Fruit fly (Drosophila melanogaster) whole organism, wandering third instar larva: ENCODE results near the gene CG33630.

Experiments used
- Abd-B ChIP-seq: fragments of >200 bp; optimal IDR thresholded peaks from 2 replicates; lab custom pipeline; 2017; ENCODE audit warnings: missing biosample characterization, missing genetic modification characterization
- CG32264 ChIP-seq: fragments of 200-800 bp; sonication (Bioruptor generic); optimal IDR thresholded peaks from 2 replicates; lab custom pipeline; 2016; ENCODE audit warnings: missing biosample characterization, missing genetic modification characterization
- CG9705 ChIP-seq: fragments of 200-800 bp; sonication (Bioruptor generic); optimal IDR thresholded peaks from 2 replicates; lab custom pipeline; 2018; ENCODE audit warnings: missing biosample characterization, mild to moderate bottlenecking, missing genetic modification characterization
- CrebA ChIP-seq: fragments of 200-800 bp; sonication (Bioruptor generic); optimal IDR thresholded peaks from 2 replicates; lab custom pipeline; 2016; ENCODE audit warnings: missing biosample characterization, mild to moderate bottlenecking, missing genetic modification characterization, borderline replicate concordance
- Dfd ChIP-seq: fragments of >200 bp; optimal IDR thresholded peaks from 2 replicates; lab custom pipeline; 2017; ENCODE audit warnings: missing biosample characterization, missing genetic modification characterization
- Dif ChIP-seq: fragments of 200-275, 200-300 bp; sonication (Bioruptor generic); optimal IDR thresholded peaks from 2 replicates; lab custom pipeline; 2018; ENCODE audit warnings: missing biosample characterization, missing genetic modification characterization; ENCODE audit not compliant: partially characterized antibody
- GATAd ChIP-seq: sonication (Bioruptor generic); optimal IDR thresholded peaks from 2 replicates; lab custom pipeline; 2016; ENCODE audit warnings: missing biosample characterization, missing genetic modification characterization
- HLH106 ChIP-seq: fragments of 200-800 bp; optimal IDR thresholded peaks from 3 replicates; lab custom pipeline; 2019; ENCODE audit warnings: missing biosample characterization, mild to moderate bottlenecking, missing genetic modification characterization, moderate library complexity
- Hnf4 ChIP-seq: fragments of 200-800 bp; sonication (Bioruptor generic); optimal IDR thresholded peaks from 2 replicates; lab custom pipeline; 2016; ENCODE audit warnings: missing biosample characterization, mild to moderate bottlenecking, missing genetic modification characterization
- Hr78 ChIP-seq: fragments of >200 bp; optimal IDR thresholded peaks from 2 replicates; lab custom pipeline; 2017; ENCODE audit warnings: missing biosample characterization, missing genetic modification characterization
- Hr83 ChIP-seq: fragments of 200-300 bp; sonication (Bioruptor generic); optimal IDR thresholded peaks from 2 replicates; lab custom pipeline; 2016; ENCODE audit warnings: missing biosample characterization, mild to moderate bottlenecking, missing genetic modification characterization, moderate library complexity; ENCODE audit not compliant: poor library complexity, severe bottlenecking
- Jra ChIP-seq: sonication (Bioruptor generic); optimal IDR thresholded peaks from 2 replicates; lab custom pipeline; 2016; ENCODE audit warnings: missing biosample characterization, missing genetic modification characterization
- Mio ChIP-seq: sonication (Bioruptor generic); optimal IDR thresholded peaks from 2 replicates; lab custom pipeline; 2016; ENCODE audit warnings: missing biosample characterization, missing genetic modification characterization
- Myc ChIP-seq: fragments of >200 bp; optimal IDR thresholded peaks from 2 replicates; lab custom pipeline; 2017
- N ChIP-seq: fragments of >200 bp; optimal IDR thresholded peaks from 2 replicates; lab custom pipeline; 2018; ENCODE audit warnings: missing biosample characterization, missing external identifiers, missing genetic modification characterization
- OdsH ChIP-seq: fragments of 200-800 bp; sonication (Bioruptor generic); optimal IDR thresholded peaks from 2 replicates; lab custom pipeline; 2016; ENCODE audit warnings: missing biosample characterization, mild to moderate bottlenecking, missing genetic modification characterization
- Rel ChIP-seq, 2 experiments: fragments of 200-800 bp; sonication (Bioruptor generic) in 1 of 2; optimal IDR thresholded peaks; 2 replicates in 1 of 2; 3 replicates in 1 of 2; lab custom pipeline; 2016 to 2019; ENCODE audit warnings: mild to moderate bottlenecking in 2 of 2, missing biosample characterization in 2 of 2, missing genetic modification characterization in 2 of 2, moderate library complexity in 1 of 2
- Sp1 ChIP-seq: fragments of 200-800 bp; sonication (Bioruptor generic); optimal IDR thresholded peaks from 3 replicates; lab custom pipeline; 2019; ENCODE audit warnings: missing biosample characterization, mild to moderate bottlenecking, missing genetic modification characterization, moderate library complexity
- Vsx2 ChIP-seq: fragments of 200-300, 225-300 bp; sonication (Bioruptor generic); optimal IDR thresholded peaks from 2 replicates; lab custom pipeline; 2018; ENCODE audit warnings: missing biosample characterization, missing genetic modification characterization; ENCODE audit not compliant: partially characterized antibody
- br ChIP-seq: fragments of 200-800 bp; sonication (Bioruptor generic); optimal IDR thresholded peaks from 2 replicates; lab custom pipeline; 2016; ENCODE audit warnings: missing biosample characterization, missing genetic modification characterization
- brk ChIP-seq: fragments of 200-800 bp; sonication (Bioruptor generic); optimal IDR thresholded peaks from 2 replicates; lab custom pipeline; 2016; ENCODE audit warnings: missing biosample characterization, mild to moderate bottlenecking, missing genetic modification characterization
- dl ChIP-seq, 2 experiments: fragments of 175-275, 200-275 bp in 1 of 2; fragments of 200-275 bp in 1 of 2; sonication (Bioruptor generic); optimal IDR thresholded peaks; lab custom pipeline; 2018; ENCODE audit warnings: mild to moderate bottlenecking in 2 of 2, missing biosample characterization in 2 of 2, missing genetic modification characterization in 2 of 2, moderate library complexity in 2 of 2; ENCODE audit not compliant: partially characterized antibody in 2 of 2, insufficient read depth in 1 of 2
- dmrt93B ChIP-seq: fragments of 200-800 bp; sonication (Bioruptor generic); optimal IDR thresholded peaks from 2 replicates; lab custom pipeline; 2018; ENCODE audit warnings: missing biosample characterization, mild to moderate bottlenecking, missing genetic modification characterization
- dsf ChIP-seq: sonication (Bioruptor generic); optimal IDR thresholded peaks from 2 replicates; lab custom pipeline; 2016; ENCODE audit warnings: missing biosample characterization, missing genetic modification characterization, borderline replicate concordance
- ey ChIP-seq: fragments of 200-800 bp; sonication (Bioruptor generic); optimal IDR thresholded peaks from 2 replicates; lab custom pipeline; 2016; ENCODE audit warnings: missing biosample characterization, missing genetic modification characterization
- foxo ChIP-seq, 2 experiments: fragments of 200-800 bp; sonication (Bioruptor generic); optimal IDR thresholded peaks; 2 replicates in 1 of 2; 3 replicates in 1 of 2; lab custom pipeline; 2016 to 2017; ENCODE audit warnings: missing biosample characterization in 2 of 2, missing genetic modification characterization in 2 of 2
- fru ChIP-seq: fragments of 200-800 bp; sonication (Bioruptor generic); optimal IDR thresholded peaks from 3 replicates; lab custom pipeline; 2016; ENCODE audit warnings: missing biosample characterization, mild to moderate bottlenecking, missing genetic modification characterization
- h ChIP-seq: fragments of 200-800 bp; sonication (Bioruptor generic); optimal IDR thresholded peaks from 3 replicates; lab custom pipeline; 2016; ENCODE audit warnings: missing biosample characterization, mild to moderate bottlenecking, missing genetic modification characterization
- jim ChIP-seq: fragments of 175-275, 200-325 bp; sonication (Bioruptor generic); optimal IDR thresholded peaks from 2 replicates; lab custom pipeline; 2016; ENCODE audit warnings: missing biosample characterization, mild to moderate bottlenecking, missing genetic modification characterization
- lola ChIP-seq: fragments of >200 bp; optimal IDR thresholded peaks from 2 replicates; lab custom pipeline; 2017; ENCODE audit warnings: missing biosample characterization, missing genetic modification characterization
- pan ChIP-seq: fragments of >200 bp; optimal IDR thresholded peaks from 2 replicates; lab custom pipeline; 2017
- psq ChIP-seq: fragments of 200-800 bp; sonication (Bioruptor generic); optimal IDR thresholded peaks from 3 replicates; lab custom pipeline; 2017; ENCODE audit warnings: missing biosample characterization, mild to moderate bottlenecking, missing genetic modification characterization, moderate library complexity
- rgr ChIP-seq: fragments of 200-800 bp; sonication (Bioruptor generic); optimal IDR thresholded peaks from 3 replicates; lab custom pipeline; 2016; ENCODE audit warnings: missing biosample characterization, mild to moderate bottlenecking, missing genetic modification characterization
- sage ChIP-seq: fragments of 200-800 bp; sonication (Bioruptor generic); optimal IDR thresholded peaks from 2 replicates; lab custom pipeline; 2016; ENCODE audit warnings: missing biosample characterization, mild to moderate bottlenecking, missing genetic modification characterization
- sv ChIP-seq: fragments of 200-800 bp; sonication (Bioruptor generic); optimal IDR thresholded peaks from 3 replicates; lab custom pipeline; 2016; ENCODE audit warnings: missing biosample characterization, missing genetic modification characterization
- tai ChIP-seq: sonication (Bioruptor generic); optimal IDR thresholded peaks from 2 replicates; lab custom pipeline; 2016; ENCODE audit warnings: missing biosample characterization, missing genetic modification characterization
- usp ChIP-seq: fragments of >200 bp; optimal IDR thresholded peaks from 2 replicates; lab custom pipeline; 2017; ENCODE audit warnings: missing biosample characterization, missing genetic modification characterization
- woc ChIP-seq: sonication (Bioruptor generic); optimal IDR thresholded peaks from 2 replicates; lab custom pipeline; 2016; ENCODE audit warnings: missing biosample characterization, mild to moderate bottlenecking, missing genetic modification characterization

The CG33630 gene

DNA sequence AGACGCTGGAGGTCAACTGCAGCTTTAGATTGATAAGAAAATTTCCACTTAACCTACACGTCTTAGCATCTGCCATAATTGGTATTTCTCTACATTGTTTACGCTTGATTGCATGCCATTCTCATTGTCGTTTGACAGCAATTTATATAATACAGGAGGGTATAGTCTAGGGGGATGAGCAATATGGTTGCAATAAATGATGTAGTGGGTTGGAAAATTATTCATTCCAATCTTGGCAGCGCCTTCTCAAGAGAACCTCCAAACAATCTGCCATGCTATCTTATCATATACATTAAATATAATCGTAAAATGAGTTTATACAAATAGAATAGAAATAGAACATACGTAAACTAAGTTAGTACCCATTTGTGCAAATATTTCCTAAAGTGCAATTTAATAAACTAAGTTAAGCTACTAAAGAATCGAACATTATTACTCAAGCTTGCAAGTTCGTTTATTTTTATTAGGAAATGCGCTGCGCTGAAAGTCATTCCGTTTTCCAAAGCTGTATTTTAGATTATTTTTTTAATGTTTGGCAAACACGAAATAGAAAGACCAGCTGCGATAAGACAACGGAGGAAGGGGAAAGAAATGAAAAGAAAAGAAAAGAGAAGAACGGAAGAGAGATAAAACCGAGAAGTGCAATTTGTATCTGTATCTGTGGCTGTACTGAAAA is 16.2 kb downstream of the CG33630 start:
- TF ChIP-seq dsf = no peak
- no peak for TF ChIP-seq foxo (GFP tag; optimal IDR thresholded peaks at IDR 0.05; lab: Kevin White, UChicago)
- no peak for TF ChIP-seq Myc
- no peak for TF ChIP-seq dl (GFP tag; optimal IDR thresholded peaks at IDR 0.05; lab: Kevin White, UChicago; ENCODE audit: insufficient read depth in 1 of 2, partially characterized antibody in 2 of 2)
- no peak for TF ChIP-seq rgr (GFP tag; lab: Kevin White, UChicago)
- TF ChIP-seq Abd-B = no peak
- no peak for TF ChIP-seq Mio (GFP tag; lab: Kevin White, UChicago)
- no peak for TF ChIP-seq Hr83 (GFP tag; lab: Kevin White, UChicago)
- TF ChIP-seq usp (GFP tag; lab: Kevin White, UChicago) = no peak
- no peak for TF ChIP-seq Jra (GFP tag; lab: Kevin White, UChicago)
- no peak for TF ChIP-seq Hnf4 (GFP tag; lab: Kevin White, UChicago)
- TF ChIP-seq Dfd (GFP tag; lab: Kevin White, UChicago) = no peak
- TF ChIP-seq br (GFP tag; lab: Kevin White, UChicago) = no peak
- TF ChIP-seq sv (GFP tag; lab: Kevin White, UChicago) = no peak
- no peak for TF ChIP-seq lola
- no peak for TF ChIP-seq N (GFP tag; lab: Kevin White, UChicago)
- TF ChIP-seq GATAd (GFP tag; lab: Kevin White, UChicago) = no peak
- TF ChIP-seq fru = no peak
- TF ChIP-seq Dif (GFP tag; lab: Kevin White, UChicago) = no peak

DNA sequence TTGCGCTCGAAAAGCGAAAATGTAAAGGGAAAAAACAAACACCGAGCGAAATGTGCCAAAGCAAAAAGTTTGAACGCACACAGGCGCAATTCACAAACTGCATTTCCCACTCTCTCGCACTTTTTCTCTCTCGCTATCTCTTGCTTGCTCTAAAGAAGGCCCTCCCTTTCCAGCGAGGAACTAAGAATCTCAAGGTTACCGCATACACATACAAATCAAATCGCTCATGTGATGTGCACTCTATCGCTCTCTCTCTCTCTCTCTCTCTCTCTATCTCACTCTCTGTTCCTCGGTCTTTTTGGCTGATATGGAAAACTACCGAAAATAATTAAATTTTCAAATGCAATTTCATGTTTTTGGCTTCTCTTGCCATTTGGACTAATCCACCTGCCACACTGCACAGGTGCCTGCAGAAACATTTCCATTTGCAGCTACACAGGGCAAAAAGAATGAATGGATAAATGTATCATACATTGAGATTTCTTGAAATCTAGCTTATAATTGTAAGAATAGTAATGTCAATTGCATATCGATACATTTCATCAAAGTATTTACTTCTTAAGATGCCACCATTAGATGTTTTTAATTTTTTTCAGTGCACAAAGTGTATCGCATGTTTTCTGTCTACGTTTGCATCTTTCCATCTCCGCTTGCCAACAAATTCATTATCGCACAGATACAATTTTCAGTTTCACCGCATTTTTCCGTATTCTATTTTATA is 17.0 kb downstream of the CG33630 start:
- TF ChIP-seq jim (GFP tag; lab: Kevin White, UChicago) (no peak), br (GFP tag; lab: Kevin White, UChicago) (peak; percentile 52), Dfd (GFP tag; lab: Kevin White, UChicago) (no peak), sage (GFP tag; lab: Kevin White, UChicago) (no peak), pan (lab: Kevin White, UChicago) (no peak), woc (GFP tag; lab: Kevin White, UChicago) (peak; percentile 20), tai (GFP tag; lab: Kevin White, UChicago) (peak; percentile 53), dmrt93B (GFP tag; lab: Kevin White, UChicago) (peak; percentile 11), GATAd (GFP tag; lab: Kevin White, UChicago) (no peak), Mio (GFP tag; lab: Kevin White, UChicago) (no peak), Hr83 (GFP tag; lab: Kevin White, UChicago) (no peak), Jra (GFP tag; lab: Kevin White, UChicago) (peak; percentile 57), CrebA (GFP tag; lab: Kevin White, UChicago) (no peak), usp (GFP tag; lab: Kevin White, UChicago) (no peak), dl (GFP tag; optimal IDR thresholded peaks at IDR 0.05; lab: Kevin White, UChicago; ENCODE audit: insufficient read depth in 1 of 2, partially characterized antibody in 2 of 2) (peak in 1 of 2 experiments; percentile 3), Dif (GFP tag; lab: Kevin White, UChicago) (peak; percentile 32), Sp1 (GFP tag; lab: Kevin White, UChicago) (peak; percentile 43), Myc (no peak), sv (GFP tag; lab: Kevin White, UChicago) (no peak), CG32264 (GFP tag; lab: Kevin White, UChicago) (no peak), Abd-B (no peak), HLH106 (tag; lab: Kevin White, UChicago) (peak; percentile 58), Hr78 (GFP tag; lab: Kevin White, UChicago) (no peak), Vsx2 (GFP tag; lab: Kevin White, UChicago) (no peak), dsf (peak; percentile 29), h (GFP tag; lab: Kevin White, UChicago) (peak; percentile 73), fru (peak; percentile 67), CG9705 (GFP tag; lab: Kevin White, UChicago) (no peak), lola (no peak), Rel (GFP tag; optimal IDR thresholded peaks at IDR 0.05; lab: Kevin White, UChicago) (no peak), Rel (tag; optimal IDR thresholded peaks at IDR 0.05; lab: Kevin White, UChicago) (no peak), Hnf4 (GFP tag; lab: Kevin White, UChicago) (peak; percentile 71), ey (GFP tag; lab: Kevin White, UChicago) (peak; percentile 79), psq (GFP tag; lab: Kevin White, UChicago) (peak; percentile 38), brk (peak; percentile 24), foxo (GFP tag; optimal IDR thresholded peaks at IDR 0.05; lab: Kevin White, UChicago) (peak in 1 of 2 experiments; percentile 75), N (GFP tag; lab: Kevin White, UChicago) (peak; percentile 24), OdsH (GFP tag; lab: Kevin White, UChicago) (peak; percentile 66), rgr (GFP tag; lab: Kevin White, UChicago) (peak; percentile 80)
